Fruit fly (Drosophila melanogaster): Measurements from ENCODE around the gene CG43149.

The CG43149 gene

DNA sequence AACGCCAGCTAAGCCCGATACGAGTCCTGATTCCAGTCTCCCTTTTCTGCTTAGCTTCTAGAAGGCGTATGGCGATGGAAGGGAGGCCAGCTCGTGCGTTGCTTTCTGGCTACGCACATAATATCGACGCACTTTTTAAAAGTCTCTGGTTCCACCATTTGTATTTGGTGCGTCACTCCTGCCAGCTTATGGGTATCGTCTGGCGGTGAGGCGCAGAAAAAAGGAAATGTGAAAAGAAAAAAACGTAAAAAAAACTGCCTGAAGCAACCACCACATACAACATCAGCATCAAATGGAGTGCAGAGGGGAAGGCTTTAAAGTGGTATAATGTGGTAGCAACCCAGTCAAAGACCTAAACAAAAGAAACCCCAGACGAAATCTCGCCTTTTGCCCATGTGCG, 14.8 kb upstream of the CG43149 start:
- TF ChIP-seq Adf1 (GFP tag; IDR thresholded peaks at IDR 0.05) (peak; percentile 11; the same call in 1 of the 2 replicates), CG32772 (GFP tag; IDR thresholded peaks at IDR 0.05) (peak; percentile 18), CG10431 (GFP tag; optimal IDR thresholded peaks at IDR 0.05) (no peak), NC2α (GFP tag; optimal IDR thresholded peaks at IDR 0.05) (no peak), CG8924 (tag; optimal IDR thresholded peaks at IDR 0.05) (no peak), CG13894 (tag; optimal IDR thresholded peaks at IDR 0.05) (peak; percentile 89), Drgx (GFP tag; IDR thresholded peaks at IDR 0.05) (no peak), bsh (GFP tag; optimal IDR thresholded peaks at IDR 0.05) (peak in 1 of 2 experiments; percentile 41), crol (GFP tag; IDR thresholded peaks at IDR 0.05) (peak; percentile 74), Sin3A (optimal IDR thresholded peaks at IDR 0.05) (no peak), lola (GFP tag; optimal IDR thresholded peaks at IDR 0.05) (no peak), nom (GFP tag; optimal IDR thresholded peaks at IDR 0.05) (peak; percentile 60), zf30C (GFP tag; optimal IDR thresholded peaks at IDR 0.05) (no peak), Camta (GFP tag; optimal IDR thresholded peaks at IDR 0.05) (no peak), Med (GFP tag) (peak; percentile 91), sqz (GFP tag; optimal IDR thresholded peaks at IDR 0.05) (peak; percentile 75), CG4730 (GFP tag; IDR thresholded peaks at IDR 0.05) (no peak), Hr78 (GFP tag; optimal IDR thresholded peaks at IDR 0.05) (no peak), sob (GFP tag; IDR thresholded peaks at IDR 0.05) (no peak), CG12744 (GFP tag; optimal IDR thresholded peaks at IDR 0.05) (no peak), CG16813 (GFP tag; IDR thresholded peaks at IDR 0.05; ENCODE audit: partially characterized antibody) (no peak), CG6683 (GFP tag; optimal IDR thresholded peaks at IDR 0.05) (no peak), chinmo (GFP tag; IDR thresholded peaks at IDR 0.05; ENCODE audit: partially characterized antibody) (0 out of 4 replicates have a peak, but pooled peaks have one; percentile 59), CG6175 (GFP tag; IDR thresholded peaks at IDR 0.05) (no peak), grau (tag; optimal IDR thresholded peaks at IDR 0.05) (no peak)

DNA sequence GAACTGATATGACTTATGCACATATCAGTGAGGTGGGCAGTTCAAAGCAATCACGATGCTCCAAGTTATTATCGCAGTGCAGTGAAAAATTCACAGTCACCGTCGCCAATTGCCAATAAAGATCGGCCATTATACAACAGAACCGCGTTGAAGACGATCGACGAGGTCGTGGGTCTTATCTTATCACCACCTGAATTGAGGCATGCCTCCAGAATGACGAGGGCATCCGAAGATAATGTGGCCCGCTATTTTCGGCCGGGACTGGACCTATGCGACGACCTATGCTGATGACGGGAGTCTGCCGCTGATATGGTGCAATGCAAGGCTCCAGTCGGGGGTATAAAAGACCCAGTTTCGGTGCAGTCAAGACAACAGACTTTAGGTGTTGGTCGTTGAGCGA, 11.5 kb upstream of the CG43149 start, which contains the start of gene Lsp1gamma:
Lsp1gamma (plus strand) TSS at position 368 of the 400 bp plus-strand sequence.
- no peak for TF ChIP-seq trh (GFP tag; optimal IDR thresholded peaks at IDR 0.05)
- TF ChIP-seq CG11085 (GFP tag; IDR thresholded peaks at IDR 0.05), result no peak

DNA sequence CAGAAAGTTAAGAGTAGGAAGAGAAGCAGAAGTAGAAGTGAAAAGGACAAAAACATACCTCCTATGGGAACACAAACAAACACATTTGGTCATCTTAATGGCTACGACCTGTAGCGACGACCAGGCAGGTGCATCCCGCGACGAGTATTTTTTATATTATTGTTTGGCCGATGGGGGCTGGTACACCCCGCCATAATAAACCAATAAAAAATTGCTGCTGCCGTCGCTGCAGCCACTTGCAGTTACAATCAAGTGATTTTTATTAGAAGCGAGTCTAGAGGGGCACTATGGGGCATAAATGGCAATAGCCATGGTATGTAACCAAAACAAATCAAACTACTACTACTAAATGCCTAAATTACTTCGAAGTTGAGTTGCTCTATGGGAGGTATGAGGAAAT, 5.9 kb upstream of the CG43149 start:
- no peak for TF ChIP-seq hb (GFP tag; IDR thresholded peaks at IDR 0.05; ENCODE audit: partially characterized antibody)
- no peak for TF ChIP-seq Hey (tag; optimal IDR thresholded peaks at IDR 0.05)
- no peak for TF ChIP-seq BtbVII (GFP tag; optimal IDR thresholded peaks at IDR 0.05)
- no peak for TF ChIP-seq Oaz (GFP tag; IDR thresholded peaks at IDR 0.05)
- no peak for TF ChIP-seq run (tag; optimal IDR thresholded peaks at IDR 0.05)
- no peak for TF ChIP-seq pb (GFP tag; optimal IDR thresholded peaks at IDR 0.05)
- TF ChIP-seq sens (GFP tag), result peak; percentile 61
- TF ChIP-seq Med (GFP tag), result no peak

DNA sequence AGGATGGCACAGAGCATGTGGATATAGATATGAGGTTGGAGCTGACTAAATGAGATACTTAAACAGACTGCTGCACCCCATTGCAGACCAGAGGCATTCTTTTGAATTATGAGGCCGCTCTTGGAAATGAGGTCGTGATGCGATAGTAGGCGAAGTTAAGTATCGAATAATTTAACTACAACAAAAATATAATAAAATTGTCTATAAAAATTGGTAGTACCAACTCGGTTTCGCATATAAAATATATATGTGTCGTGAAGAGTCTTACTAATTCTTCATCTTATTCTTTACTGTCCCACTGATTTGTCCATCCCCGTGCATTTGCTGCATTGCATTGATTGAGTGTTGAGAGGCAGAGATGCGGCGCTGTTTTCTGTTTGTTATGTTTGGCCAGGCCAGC, 5.5 kb upstream of the CG43149 start:
- TF ChIP-seq cad (GFP tag; optimal IDR thresholded peaks at IDR 0.05), result peak; percentile 5
- TF ChIP-seq Atf-2 (GFP tag; optimal IDR thresholded peaks at IDR 0.05), result no peak
